Fruit fly (Drosophila melanogaster) whole organism, wandering third instar larva: ENCODE measurements around the gene CG13311.

ENCODE experiments used
- Abd-B ChIP-seq: fragments of >200 bp; optimal IDR thresholded peaks from 2 replicates; lab custom pipeline; 2017; ENCODE audit warnings: missing biosample characterization, missing genetic modification characterization
- CrebA ChIP-seq: fragments of 200-800 bp; sonication (Bioruptor generic); optimal IDR thresholded peaks from 2 replicates; lab custom pipeline; 2016; ENCODE audit warnings: missing biosample characterization, mild to moderate bottlenecking, missing genetic modification characterization, borderline replicate concordance
- Dfd ChIP-seq: fragments of >200 bp; optimal IDR thresholded peaks from 2 replicates; lab custom pipeline; 2017; ENCODE audit warnings: missing biosample characterization, missing genetic modification characterization
- Jra ChIP-seq: sonication (Bioruptor generic); optimal IDR thresholded peaks from 2 replicates; lab custom pipeline; 2016; ENCODE audit warnings: missing biosample characterization, missing genetic modification characterization
- Myc ChIP-seq: fragments of >200 bp; optimal IDR thresholded peaks from 2 replicates; lab custom pipeline; 2017
- OdsH ChIP-seq: fragments of 200-800 bp; sonication (Bioruptor generic); optimal IDR thresholded peaks from 2 replicates; lab custom pipeline; 2016; ENCODE audit warnings: missing biosample characterization, mild to moderate bottlenecking, missing genetic modification characterization
- Vsx2 ChIP-seq: fragments of 200-300, 225-300 bp; sonication (Bioruptor generic); optimal IDR thresholded peaks from 2 replicates; lab custom pipeline; 2018; ENCODE audit warnings: missing biosample characterization, missing genetic modification characterization; ENCODE audit not compliant: partially characterized antibody
- dmrt93B ChIP-seq: fragments of 200-800 bp; sonication (Bioruptor generic); optimal IDR thresholded peaks from 2 replicates; lab custom pipeline; 2018; ENCODE audit warnings: missing biosample characterization, mild to moderate bottlenecking, missing genetic modification characterization
- h ChIP-seq: fragments of 200-800 bp; sonication (Bioruptor generic); optimal IDR thresholded peaks from 3 replicates; lab custom pipeline; 2016; ENCODE audit warnings: missing biosample characterization, mild to moderate bottlenecking, missing genetic modification characterization
- psq ChIP-seq: fragments of 200-800 bp; sonication (Bioruptor generic); optimal IDR thresholded peaks from 3 replicates; lab custom pipeline; 2017; ENCODE audit warnings: missing biosample characterization, mild to moderate bottlenecking, missing genetic modification characterization, moderate library complexity
- sv ChIP-seq: fragments of 200-800 bp; sonication (Bioruptor generic); optimal IDR thresholded peaks from 3 replicates; lab custom pipeline; 2016; ENCODE audit warnings: missing biosample characterization, missing genetic modification characterization
- usp ChIP-seq: fragments of >200 bp; optimal IDR thresholded peaks from 2 replicates; lab custom pipeline; 2017; ENCODE audit warnings: missing biosample characterization, missing genetic modification characterization

dm6 chr3L:8798539-8798938 is 3.4 kb downstream of the CG13311 start:
- no peak for TF ChIP-seq Abd-B (GFP tag; lab: Kevin White, UChicago)
- TF ChIP-seq h, result no peak
- TF ChIP-seq dmrt93B (GFP tag; lab: Kevin White, UChicago), result no peak
- TF ChIP-seq usp (GFP tag; lab: Kevin White, UChicago), result no peak
- TF ChIP-seq Jra (GFP tag; lab: Kevin White, UChicago), result no peak
- TF ChIP-seq sv (GFP tag; lab: Kevin White, UChicago), result no peak
- TF ChIP-seq CrebA (GFP tag; lab: Kevin White, UChicago), result no peak
- TF ChIP-seq Dfd, result no peak
- no peak for TF ChIP-seq Vsx2 (GFP tag; lab: Kevin White, UChicago)
- peak; percentile 92 for TF ChIP-seq Myc (lab: Kevin White, UChicago)
- no peak for TF ChIP-seq psq (GFP tag; lab: Kevin White, UChicago)
- no peak for TF ChIP-seq OdsH
